Worm (Caenorhabditis elegans) whole organism, L1 larva: ENCODE results near the gene clec-51.
A peak's percentile ranks its signal among the peaks of the same experiment; 100 is the strongest.

Experiments used
- C04F5.9 ChIP-seq: sonication (generic microtip); optimal IDR thresholded peaks from 2 replicates; lab custom pipeline; 2016; ENCODE audit warnings: missing genetic modification characterization, missing compliant biosample characterization
- C16A3.4 ChIP-seq: fragments of 150-350 bp; optimal IDR thresholded peaks from 2 replicates; lab custom pipeline; 2014; ENCODE audit warnings: missing biosample characterization, missing genetic modification characterization
- F16B12.6 ChIP-seq: fragments of 150-350 bp; optimal IDR thresholded peaks from 2 replicates; lab custom pipeline; 2014; ENCODE audit warnings: missing biosample characterization, missing genetic modification characterization
- aha-1 ChIP-seq: fragments of 150-350 bp; optimal IDR thresholded peaks from 2 replicates; lab custom pipeline; 2014; ENCODE audit warnings: missing biosample characterization, missing genetic modification characterization
- alr-1 ChIP-seq: fragments of 200-800 bp; sonication (Bioruptor generic); optimal IDR thresholded peaks from 2 replicates; lab custom pipeline; 2018; ENCODE audit warnings: borderline replicate concordance, mild to moderate bottlenecking, missing genetic modification characterization, missing compliant biosample characterization
- ceh-63 ChIP-seq: fragments of 200-800 bp; sonication (Bioruptor generic); optimal IDR thresholded peaks from 2 replicates; lab custom pipeline; 2018; ENCODE audit warnings: mild to moderate bottlenecking, missing genetic modification characterization, missing compliant biosample characterization
- ceh-82 ChIP-seq, 3 experiments: fragments of 150-350 bp in 1 of 3; sonication (generic microtip) in 2 of 3; optimal IDR thresholded peaks; 2 replicates each; lab custom pipeline; 2014 to 2017; ENCODE audit warnings: missing biosample characterization in 3 of 3, missing genetic modification characterization in 3 of 3
- ceh-88 ChIP-seq: fragments of 200-800 bp; sonication (Bioruptor generic); IDR thresholded peaks from 2 replicates; pipeline ENCODE4 v1.3.6; 2022; ENCODE audit warnings: missing genetic modification characterization, missing compliant biosample characterization
- ceh-90 ChIP-seq: sonication (generic microtip); optimal IDR thresholded peaks from 2 replicates; lab custom pipeline; 2016; ENCODE audit warnings: missing genetic modification characterization, missing compliant biosample characterization
- ces-1 ChIP-seq: fragments of 150-350 bp; optimal IDR thresholded peaks from 2 replicates; lab custom pipeline; 2014; ENCODE audit warnings: missing biosample characterization, missing genetic modification reagents, missing genetic modification characterization
- dpl-1 ChIP-seq, 3 experiments: fragments of 150-350 bp in 2 of 3; sonication (generic microtip) in 1 of 3; optimal IDR thresholded peaks; 2 replicates each; lab custom pipeline; 2014 to 2017; ENCODE audit warnings: missing biosample characterization in 3 of 3, missing genetic modification characterization in 3 of 3, missing genetic modification reagents in 3 of 3
- efl-1 ChIP-seq, 4 experiments: fragments of 150-350 bp; optimal IDR thresholded peaks in 3 of 4; peaks in 1 of 4; 1 replicate in 1 of 4; 2 replicates in 3 of 4; lab custom pipeline; 2014; ENCODE audit warnings: missing biosample characterization in 2 of 4, missing genetic modification characterization in 2 of 4, missing genetic modification reagents in 2 of 4
- efl-3 ChIP-seq: fragments of 200-800 bp; sonication (Bioruptor generic); optimal IDR thresholded peaks from 2 replicates; lab custom pipeline; 2018; ENCODE audit warnings: mild to moderate bottlenecking, missing genetic modification characterization, missing compliant biosample characterization
- elt-2 ChIP-seq: sonication (generic microtip); optimal IDR thresholded peaks from 2 replicates; lab custom pipeline; 2016; ENCODE audit warnings: missing genetic modification characterization, mild to moderate bottlenecking, inconsistent platforms, missing compliant biosample characterization, missing genetic modification reagents
- grh-1 ChIP-seq: fragments of 200-800 bp; sonication (Bioruptor generic); IDR thresholded peaks from 2 replicates; pipeline ENCODE4 v1.3.6; 2022; ENCODE audit warnings: missing genetic modification reagents, missing genetic modification characterization, missing compliant biosample characterization
- hpl-2 ChIP-seq: fragments of 150-350 bp; optimal IDR thresholded peaks from 2 replicates; lab custom pipeline; 2014; ENCODE audit warnings: missing biosample characterization, missing genetic modification reagents, missing genetic modification characterization
- isw-1 ChIP-seq: fragments of 200-800 bp; sonication (Bioruptor generic); IDR thresholded peaks from 2 replicates; pipeline ENCODE4 v1.3.6; 2022; ENCODE audit warnings: missing genetic modification characterization, missing compliant biosample characterization
- jun-1 ChIP-seq: fragments of 150-350 bp; optimal IDR thresholded peaks from 2 replicates; lab custom pipeline; 2014; ENCODE audit warnings: missing biosample characterization, missing genetic modification reagents, missing genetic modification characterization
- lin-13 ChIP-seq: fragments of 150-350 bp; optimal IDR thresholded peaks from 2 replicates; lab custom pipeline; 2014; ENCODE audit warnings: missing biosample characterization, missing genetic modification reagents, missing genetic modification characterization
- lin-14 ChIP-seq: fragments of 200-800 bp; sonication (Bioruptor generic); optimal IDR thresholded peaks from 2 replicates; lab custom pipeline; 2018; ENCODE audit warnings: mild to moderate bottlenecking, missing genetic modification characterization, moderate library complexity, missing compliant biosample characterization
- lin-15B ChIP-seq: fragments of 150-350 bp; sonication (generic microtip); optimal IDR thresholded peaks from 3 replicates; lab custom pipeline; 2014; ENCODE audit warnings: missing biosample characterization, missing genetic modification characterization
- lin-35 ChIP-seq, 2 experiments: fragments of 150-350 bp; optimal IDR thresholded peaks; 2 replicates each; lab custom pipeline; 2014; ENCODE audit warnings: missing biosample characterization in 2 of 2, missing genetic modification characterization in 2 of 2, missing genetic modification reagents in 2 of 2
- mab-9 ChIP-seq: fragments of 200-800 bp; sonication (Bioruptor generic); IDR thresholded peaks from 2 replicates; pipeline ENCODE4 v1.3.6; 2022; ENCODE audit warnings: missing genetic modification reagents, missing genetic modification characterization, missing compliant biosample characterization
- mdl-1 ChIP-seq, 2 experiments: fragments of 150-350 bp; optimal IDR thresholded peaks; 2 replicates each; lab custom pipeline; 2014 to 2017; ENCODE audit warnings: missing biosample characterization in 2 of 2, missing genetic modification characterization in 2 of 2, inconsistent platforms in 1 of 2
- mef-2 ChIP-seq: fragments of 150-350 bp; optimal IDR thresholded peaks from 2 replicates; lab custom pipeline; 2014; ENCODE audit warnings: missing biosample characterization, missing genetic modification characterization
- nhr-11 ChIP-seq: fragments of 150-350 bp; optimal IDR thresholded peaks from 2 replicates; lab custom pipeline; 2014; ENCODE audit warnings: missing biosample characterization, missing genetic modification characterization
- nhr-12 ChIP-seq: sonication (generic microtip); optimal IDR thresholded peaks from 2 replicates; lab custom pipeline; 2017; ENCODE audit warnings: missing biosample characterization, missing genetic modification characterization
- nhr-19 ChIP-seq: fragments of 200-800 bp; sonication (Bioruptor generic); conservative IDR thresholded peaks from 2 replicates; pipeline ENCODE4 v1.3.6; 2022; ENCODE audit warnings: missing genetic modification characterization, missing compliant biosample characterization
- nhr-237 ChIP-seq: fragments of 150-350 bp; optimal IDR thresholded peaks from 2 replicates; lab custom pipeline; 2014; ENCODE audit warnings: missing biosample characterization, missing genetic modification characterization
- nhr-28 ChIP-seq: fragments of 150-350 bp; optimal IDR thresholded peaks from 2 replicates; lab custom pipeline; 2014; ENCODE audit warnings: missing biosample characterization, missing genetic modification characterization
- nhr-47 ChIP-seq: sonication (generic microtip); optimal IDR thresholded peaks from 2 replicates; lab custom pipeline; 2016; ENCODE audit warnings: mild to moderate bottlenecking, missing genetic modification characterization, moderate library complexity, missing compliant biosample characterization
- nhr-71 ChIP-seq: sonication (generic microtip); optimal IDR thresholded peaks from 2 replicates; lab custom pipeline; 2016; ENCODE audit warnings: mild to moderate bottlenecking, missing genetic modification characterization, moderate library complexity, missing compliant biosample characterization
- nhr-77 ChIP-seq: fragments of 150-350 bp; optimal IDR thresholded peaks from 2 replicates; lab custom pipeline; 2014; ENCODE audit warnings: missing biosample characterization, missing genetic modification characterization
- nhr-84 ChIP-seq: sonication (generic microtip); optimal IDR thresholded peaks from 2 replicates; lab custom pipeline; 2017; ENCODE audit warnings: missing biosample characterization, missing genetic modification characterization
- nhr-90 ChIP-seq: sonication (generic microtip); optimal IDR thresholded peaks from 2 replicates; lab custom pipeline; 2016; ENCODE audit warnings: mild to moderate bottlenecking, missing genetic modification characterization, missing compliant biosample characterization; ENCODE audit not compliant: poor library complexity
- pag-3 ChIP-seq: sonication (generic microtip); optimal IDR thresholded peaks from 2 replicates; lab custom pipeline; 2017; ENCODE audit warnings: missing genetic modification characterization, mild to moderate bottlenecking, missing compliant biosample characterization, antibody characterized with exemption, borderline replicate concordance; ENCODE audit not compliant: insufficient read depth
- pqm-1 ChIP-seq: sonication (generic microtip); optimal IDR thresholded peaks from 3 replicates; lab custom pipeline; 2017; ENCODE audit warnings: missing biosample characterization, missing genetic modification characterization
- rnt-1 ChIP-seq: sonication (generic microtip); optimal IDR thresholded peaks from 2 replicates; lab custom pipeline; 2016; ENCODE audit warnings: mild to moderate bottlenecking, missing genetic modification characterization, moderate library complexity, missing compliant biosample characterization
- snpc-4 ChIP-seq: fragments of 150-350 bp; optimal IDR thresholded peaks from 2 replicates; lab custom pipeline; 2014; ENCODE audit warnings: missing biosample characterization, missing genetic modification characterization
- snu-23 ChIP-seq: sonication (generic microtip); optimal IDR thresholded peaks from 2 replicates; lab custom pipeline; 2016; ENCODE audit warnings: missing genetic modification characterization, missing compliant biosample characterization
- sptf-1 ChIP-seq: fragments of 150-350 bp; optimal IDR thresholded peaks from 2 replicates; lab custom pipeline; 2014; ENCODE audit warnings: missing biosample characterization, missing genetic modification characterization
- tbx-2 ChIP-seq: sonication (generic microtip); optimal IDR thresholded peaks from 2 replicates; lab custom pipeline; 2016; ENCODE audit warnings: missing genetic modification characterization, missing compliant biosample characterization
- tlp-1 ChIP-seq: fragments of 150-350 bp; optimal IDR thresholded peaks from 2 replicates; lab custom pipeline; 2014; ENCODE audit warnings: missing biosample characterization, missing genetic modification characterization
- unc-130 ChIP-seq: fragments of 150-350 bp; optimal IDR thresholded peaks from 2 replicates; lab custom pipeline; 2017; ENCODE audit warnings: missing biosample characterization, missing genetic modification characterization, inconsistent platforms
- unc-30 ChIP-seq: sonication (generic microtip); optimal IDR thresholded peaks from 2 replicates; lab custom pipeline; 2017; ENCODE audit warnings: missing biosample characterization, missing genetic modification characterization
- unc-62 ChIP-seq: fragments of 150-350 bp; optimal IDR thresholded peaks from 2 replicates; lab custom pipeline; 2014; ENCODE audit warnings: missing biosample characterization, missing genetic modification reagents, missing genetic modification characterization
- vab-15 ChIP-seq: sonication (generic microtip); optimal IDR thresholded peaks from 2 replicates; lab custom pipeline; 2017; ENCODE audit warnings: missing genotype, mild to moderate bottlenecking, missing genetic modification characterization, missing compliant biosample characterization
- xbp-1 ChIP-seq: sonication (generic microtip); optimal IDR thresholded peaks from 2 replicates; lab custom pipeline; 2016; ENCODE audit warnings: missing genetic modification characterization, missing compliant biosample characterization
- zag-1 ChIP-seq: fragments of 150-350 bp; optimal IDR thresholded peaks from 2 replicates; lab custom pipeline; 2014; ENCODE audit warnings: missing biosample characterization, missing genetic modification characterization
- ztf-11 ChIP-seq, 2 experiments: sonication (generic microtip); optimal IDR thresholded peaks; 2 replicates each; lab custom pipeline; 2016 to 2017; ENCODE audit warnings: missing genetic modification characterization in 2 of 2, missing biosample characterization in 1 of 2, missing compliant biosample characterization in 1 of 2
- ztf-4 ChIP-seq: fragments of 150-350 bp; optimal IDR thresholded peaks from 2 replicates; lab custom pipeline; 2014; ENCODE audit warnings: missing biosample characterization, missing genetic modification characterization

The clec-51 gene

DNA sequence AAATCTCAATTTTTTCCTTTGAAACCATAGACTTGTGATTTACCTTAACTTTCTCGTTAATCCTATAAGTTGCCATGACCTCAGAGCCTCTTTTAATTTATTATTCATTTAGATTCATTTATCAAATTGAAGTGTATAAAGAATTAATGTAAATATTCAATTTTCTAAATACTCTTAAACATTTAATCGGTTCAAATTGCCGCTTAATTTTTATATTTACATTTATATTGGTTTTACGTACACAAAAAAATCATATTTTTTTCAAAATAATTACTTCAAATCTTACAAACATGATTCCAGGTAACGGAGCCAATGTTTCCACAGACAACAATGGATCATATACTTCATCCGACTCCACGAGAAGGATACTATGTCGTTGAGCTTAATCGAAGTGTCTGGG lies 15.1 kb downstream of the clec-51 start, which contains the start of gene pmk-1:
pmk-1 (plus strand) TSS at position 301 of the 400 bp plus-strand sequence.
- TF ChIP-seq mef-2 = no peak
- TF ChIP-seq nhr-90 (tag; lab: Kevin White, UChicago) = no peak
- no peak for TF ChIP-seq ceh-90 (tag; lab: Kevin White, UChicago)
- no peak for TF ChIP-seq ceh-82 (tag; optimal IDR thresholded peaks at IDR 0.05; lab: Kevin White, UChicago)
- no peak for TF ChIP-seq nhr-19 (GFP tag; lab: Robert Waterston, UW)
- TF ChIP-seq snu-23 = no peak
- no peak for TF ChIP-seq dpl-1 (GFP tag; optimal IDR thresholded peaks at IDR 0.05; lab: Kevin White, UChicago)
- TF ChIP-seq efl-1 (optimal IDR thresholded peaks at IDR 0.05; lab: Kevin White, UChicago) = no peak
- TF ChIP-seq efl-1 (GFP tag; optimal IDR thresholded peaks at IDR 0.05 in 1 of 2; lab: Kevin White, UChicago) = no peak
- TF ChIP-seq rnt-1 (tag; lab: Kevin White, UChicago) = no peak
- TF ChIP-seq grh-1 (GFP tag; lab: Robert Waterston, UW) = no peak
- no peak for TF ChIP-seq zag-1 (tag; lab: Kevin White, UChicago)
- no peak for TF ChIP-seq snpc-4 (tag; lab: Kevin White, UChicago)
- no peak for TF ChIP-seq jun-1
- TF ChIP-seq sptf-1 (tag; lab: Kevin White, UChicago) = no peak
- no peak for TF ChIP-seq lin-13 (GFP tag; lab: Kevin White, UChicago)
- no peak for TF ChIP-seq nhr-47 (tag; lab: Kevin White, UChicago)
- TF ChIP-seq ceh-63 = no peak
- no peak for TF ChIP-seq mab-9
- TF ChIP-seq pag-3 (tag; lab: Kevin White, UChicago) = no peak

DNA sequence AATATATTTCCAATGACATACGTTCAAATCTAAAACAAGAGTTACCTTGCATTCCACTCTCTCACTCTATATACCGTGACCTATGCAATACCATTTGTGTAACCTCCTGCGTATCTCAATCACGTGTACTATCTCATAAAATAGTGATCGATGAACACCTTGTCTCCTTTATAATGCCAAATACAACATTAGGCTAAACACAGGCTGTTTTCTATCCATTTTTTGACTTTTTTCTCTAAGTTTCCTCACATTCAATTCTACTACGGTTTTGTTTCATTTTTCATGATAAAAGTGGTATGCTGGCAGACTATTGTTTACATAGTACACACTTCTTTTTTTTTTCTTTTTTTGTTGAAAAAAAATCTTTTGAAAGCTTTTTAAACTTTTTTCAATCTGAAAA lies 17.3 kb downstream of the clec-51 start:
- TF ChIP-seq nhr-12 (tag; lab: Kevin White, UChicago) (no peak), unc-62 (GFP tag; lab: Kevin White, UChicago) (no peak), F16B12.6 (no peak), lin-15B (no peak), nhr-90 (tag; lab: Kevin White, UChicago) (peak; percentile 51), nhr-71 (tag; lab: Kevin White, UChicago) (peak; percentile 65), lin-13 (GFP tag; lab: Kevin White, UChicago) (no peak), mdl-1 (tag; optimal IDR thresholded peaks at IDR 0.05; lab: Kevin White, UChicago) (peak in 1 of 2 experiments; percentile 71), vab-15 (no peak), unc-30 (tag; lab: Kevin White, UChicago) (no peak), nhr-28 (no peak), nhr-47 (tag; lab: Kevin White, UChicago) (peak; percentile 23), nhr-237 (no peak), nhr-11 (no peak), tlp-1 (no peak), lin-35 (GFP tag; optimal IDR thresholded peaks at IDR 0.05; lab: Kevin White, UChicago) (peak in 1 of 2 experiments; percentile 74), unc-130 (tag; lab: Kevin White, UChicago) (no peak), efl-3 (GFP tag; lab: Kevin White, UChicago) (no peak), mef-2 (no peak), nhr-84 (tag; lab: Kevin White, UChicago) (no peak), alr-1 (tag; lab: Kevin White, UChicago) (no peak), nhr-77 (tag; lab: Kevin White, UChicago) (no peak), C04F5.9 (tag; lab: Kevin White, UChicago) (no peak), C16A3.4 (peak; percentile 31), lin-14 (GFP tag; lab: Kevin White, UChicago) (peak; percentile 86), snu-23 (peak; percentile 76), tbx-2 (tag; lab: Kevin White, UChicago) (no peak), isw-1 (GFP tag; lab: Robert Waterston, UW) (no peak), elt-2 (tag; lab: Kevin White, UChicago) (peak; percentile 28), aha-1 (no peak), hpl-2 (GFP tag; lab: Kevin White, UChicago) (no peak), ces-1 (GFP tag; lab: Kevin White, UChicago) (no peak), nhr-19 (GFP tag; lab: Robert Waterston, UW) (peak; percentile 17; the same call in 1 of the 2 replicates), ceh-88 (GFP tag; lab: Robert Waterston, UW) (no peak), jun-1 (no peak), snpc-4 (tag; lab: Kevin White, UChicago) (no peak), ztf-11 (tag; optimal IDR thresholded peaks at IDR 0.05; lab: Kevin White, UChicago) (no peak), pqm-1 (tag; lab: Kevin White, UChicago) (no peak), ztf-4 (tag; lab: Kevin White, UChicago) (no peak), xbp-1 (tag; lab: Kevin White, UChicago) (no peak)
